Worm (Caenorhabditis elegans) whole organism, early embryonic: Measurements from ENCODE around the gene asp-19.
"Not testable (repeated sequence)": the region's sequence is repeated elsewhere in the genome, so short reads cannot be mapped to it uniquely, and the experiment has no call there.

Experiments
- ama-1 ChIP-seq: fragments of 150-350 bp; optimal IDR thresholded peaks from 2 replicates; lab custom pipeline; 2014
- ets-7 ChIP-seq: sonication (generic microtip); optimal IDR thresholded peaks from 2 replicates; lab custom pipeline; 2016; ENCODE audit warnings: missing genotype, missing genetic modification characterization, missing compliant biosample characterization
- flt-1 ChIP-seq: fragments of 200-800 bp; sonication (Bioruptor generic); IDR thresholded peaks from 2 replicates; pipeline ENCODE4 v1.3.6; 2022; ENCODE audit warnings: missing genetic modification characterization, missing compliant biosample characterization
- scrt-1 ChIP-seq: fragments of 200-800 bp; sonication (Bioruptor generic); IDR thresholded peaks from 2 replicates; pipeline ENCODE4 v1.3.6; 2022; ENCODE audit warnings: missing genetic modification characterization, missing compliant biosample characterization
- tbx-11 ChIP-seq: fragments of 200-800 bp; sonication (Bioruptor generic); IDR thresholded peaks from 2 replicates; pipeline ENCODE4 v1.3.6; 2022; ENCODE audit warnings: missing genetic modification characterization, missing compliant biosample characterization
- tbx-37 ChIP-seq: fragments of 200-800 bp; sonication (Bioruptor generic); conservative IDR thresholded peaks from 2 replicates; pipeline ENCODE4 v1.3.6; 2022; ENCODE audit warnings: missing genetic modification reagents, missing genetic modification characterization, missing compliant biosample characterization

DNA sequence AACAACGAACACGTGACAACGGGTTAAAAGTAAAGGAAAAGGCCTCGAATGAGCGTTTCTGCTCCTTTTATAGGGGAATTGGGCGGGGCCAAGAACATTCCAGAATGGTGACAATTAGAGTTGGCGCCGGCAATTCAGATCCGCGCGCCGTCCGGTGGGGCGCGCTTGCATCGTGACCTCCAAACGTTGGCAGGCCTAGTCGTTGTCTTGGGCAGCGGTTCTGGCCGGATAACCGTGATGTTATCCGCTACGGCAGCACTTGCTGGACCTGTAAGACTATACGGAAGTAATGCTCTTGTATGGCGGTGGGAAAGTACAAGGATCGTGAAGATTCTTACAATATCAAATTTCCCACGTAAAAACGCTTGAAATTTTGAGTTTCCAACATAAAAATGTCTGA, 4.4 kb downstream of the asp-19 start:
- TF ChIP-seq tbx-11: peak; percentile 41; the same call in 1 of the 2 replicates
- not testable (repeated sequence) for TF ChIP-seq scrt-1 (GFP tag; lab: Robert Waterston, UW); flt-1 (GFP tag; lab: Robert Waterston, UW); ama-1 (lab: Kevin White, UChicago); ets-7 (tag; lab: Kevin White, UChicago); tbx-37
